Worm (Caenorhabditis elegans) whole organism, mixed stage, embryonic: ENCODE data around the gene npr-16.

Source experiments
- M03D4.4 ChIP-seq: sonication (generic microtip); optimal IDR thresholded peaks from 2 replicates; lab custom pipeline; 2017; ENCODE audit warnings: mild to moderate bottlenecking, missing genetic modification characterization, missing compliant biosample characterization
- bed-3 ChIP-seq: fragments of 200-800 bp; sonication (Bioruptor generic); optimal IDR thresholded peaks from 3 replicates; lab custom pipeline; 2018; ENCODE audit warnings: mild to moderate bottlenecking, missing genetic modification characterization, moderate library complexity, missing compliant biosample characterization
- blmp-1 ChIP-seq: fragments of 150-350 bp; optimal IDR thresholded peaks from 2 replicates; lab custom pipeline; 2014; ENCODE audit warnings: missing biosample characterization, missing genetic modification characterization
- ceh-43 ChIP-seq: fragments of 200-800 bp; sonication (Bioruptor generic); optimal IDR thresholded peaks from 2 replicates; lab custom pipeline; 2018; ENCODE audit warnings: mild to moderate bottlenecking, missing genetic modification characterization, moderate library complexity, missing compliant biosample characterization
- ceh-83 ChIP-seq: fragments of 200-800 bp; sonication (Bioruptor generic); optimal IDR thresholded peaks from 2 replicates; lab custom pipeline; 2018; ENCODE audit warnings: mild to moderate bottlenecking, missing genetic modification characterization, missing compliant biosample characterization
- ces-1 ChIP-seq: fragments of 150-350 bp; optimal IDR thresholded peaks from 2 replicates; lab custom pipeline; 2014; ENCODE audit warnings: missing biosample characterization, missing genetic modification reagents, missing genetic modification characterization
- cnd-1 ChIP-seq: fragments of 200-800 bp; sonication (Bioruptor generic); optimal IDR thresholded peaks from 2 replicates; lab custom pipeline; 2018; ENCODE audit warnings: mild to moderate bottlenecking, missing genetic modification characterization, missing compliant biosample characterization
- elt-1 ChIP-seq: sonication (generic microtip); optimal IDR thresholded peaks from 2 replicates; lab custom pipeline; 2017; ENCODE audit warnings: missing genetic modification characterization, mild to moderate bottlenecking, missing compliant biosample characterization, antibody characterized with exemption, moderate library complexity, borderline replicate concordance; ENCODE audit not compliant: insufficient read depth
- elt-3 ChIP-seq: fragments of 150-350 bp; optimal IDR thresholded peaks from 2 replicates; lab custom pipeline; 2014; ENCODE audit warnings: missing biosample characterization, missing genetic modification characterization
- flh-1 ChIP-seq: fragments of 200-800 bp; sonication (Bioruptor generic); optimal IDR thresholded peaks from 2 replicates; lab custom pipeline; 2018; ENCODE audit warnings: mild to moderate bottlenecking, missing genetic modification characterization, moderate library complexity, missing compliant biosample characterization
- ham-2 ChIP-seq: fragments of 200-800 bp; sonication (Bioruptor generic); optimal IDR thresholded peaks from 2 replicates; lab custom pipeline; 2018; ENCODE audit warnings: mild to moderate bottlenecking, missing genetic modification characterization, missing compliant biosample characterization
- hlh-1 ChIP-seq: fragments of 150-350 bp; optimal IDR thresholded peaks from 2 replicates; lab custom pipeline; 2014; ENCODE audit warnings: missing biosample characterization, missing genetic modification reagents, missing genetic modification characterization
- lin-13 ChIP-seq: fragments of 150-350 bp; optimal IDR thresholded peaks from 2 replicates; lab custom pipeline; 2014; ENCODE audit warnings: missing biosample characterization, missing genetic modification characterization
- lsy-2 ChIP-seq: fragments of 150-350 bp; optimal IDR thresholded peaks from 2 replicates; lab custom pipeline; 2014; ENCODE audit warnings: missing biosample characterization, missing genetic modification characterization
- mep-1 ChIP-seq: fragments of 150-350 bp; optimal IDR thresholded peaks from 2 replicates; lab custom pipeline; 2017; ENCODE audit warnings: missing biosample characterization, missing genetic modification reagents, missing genetic modification characterization, inconsistent platforms
- mls-2 ChIP-seq: sonication (generic microtip); optimal IDR thresholded peaks from 2 replicates; lab custom pipeline; 2016; ENCODE audit warnings: mild to moderate bottlenecking, missing genetic modification characterization, moderate library complexity, missing compliant biosample characterization
- nhr-12 ChIP-seq: fragments of 150-350 bp; optimal IDR thresholded peaks from 2 replicates; lab custom pipeline; 2014; ENCODE audit warnings: missing biosample characterization, missing genetic modification characterization
- nhr-2 ChIP-seq: fragments of 150-350 bp; optimal IDR thresholded peaks from 2 replicates; lab custom pipeline; 2014; ENCODE audit warnings: missing biosample characterization, missing genetic modification characterization
- nhr-237 ChIP-seq: fragments of 150-350 bp; optimal IDR thresholded peaks from 2 replicates; lab custom pipeline; 2014; ENCODE audit warnings: missing biosample characterization, missing genetic modification characterization
- nhr-28 ChIP-seq: fragments of 150-350 bp; optimal IDR thresholded peaks from 2 replicates; lab custom pipeline; 2014; ENCODE audit warnings: missing biosample characterization, missing genetic modification characterization
- nhr-76 ChIP-seq: sonication (generic microtip); optimal IDR thresholded peaks from 2 replicates; lab custom pipeline; 2017; ENCODE audit warnings: missing biosample characterization, missing genetic modification characterization
- pha-4 ChIP-seq: fragments of 150-350 bp; optimal IDR thresholded peaks from 2 replicates; lab custom pipeline; 2018; ENCODE audit warnings: missing biosample characterization, missing genetic modification reagents, missing genetic modification characterization
- snpc-4 ChIP-seq: fragments of 150-350 bp; optimal IDR thresholded peaks from 2 replicates; lab custom pipeline; 2014; ENCODE audit warnings: missing biosample characterization, missing genetic modification characterization
- unc-120 ChIP-seq: sonication (generic microtip); optimal IDR thresholded peaks from 2 replicates; lab custom pipeline; 2017; ENCODE audit warnings: missing genetic modification characterization, missing compliant biosample characterization; ENCODE audit not compliant: poor library complexity, severe bottlenecking
- unc-39 ChIP-seq: fragments of 150-350 bp; optimal IDR thresholded peaks from 2 replicates; lab custom pipeline; 2014; ENCODE audit warnings: missing biosample characterization, missing genetic modification characterization
- unc-62 ChIP-seq: fragments of 150-350 bp; optimal IDR thresholded peaks from 2 replicates; lab custom pipeline; 2014; ENCODE audit warnings: missing biosample characterization, missing genetic modification reagents, missing genetic modification characterization
- zip-8 ChIP-seq: fragments of 150-350 bp; optimal IDR thresholded peaks from 2 replicates; lab custom pipeline; 2014; ENCODE audit warnings: missing biosample characterization, missing genetic modification characterization
- ztf-11 ChIP-seq: fragments of 150-350 bp; optimal IDR thresholded peaks from 2 replicates; lab custom pipeline; 2014; ENCODE audit warnings: missing biosample characterization, missing genetic modification characterization

The npr-16 gene

ce11 chrX:3503025-3503424 is 15.6 kb upstream of the npr-16 start:
- TF ChIP-seq mls-2 (tag; lab: Kevin White, UChicago) (no peak), cnd-1 (no peak), M03D4.4 (tag; lab: Kevin White, UChicago) (no peak), nhr-76 (tag; lab: Kevin White, UChicago) (no peak), unc-62 (GFP tag; lab: Kevin White, UChicago) (no peak), zip-8 (no peak), lin-13 (tag; lab: Kevin White, UChicago) (no peak), ztf-11 (tag; lab: Kevin White, UChicago) (no peak), hlh-1 (no peak), unc-120 (tag; lab: Kevin White, UChicago) (no peak)

ce11 chrX:3505062-3505461 is 13.5 kb upstream of the npr-16 start:
- TF ChIP-seq nhr-76 (tag; lab: Kevin White, UChicago) (no peak), mls-2 (tag; lab: Kevin White, UChicago) (no peak), ztf-11 (tag; lab: Kevin White, UChicago) (no peak), elt-3 (tag; lab: Kevin White, UChicago) (no peak), blmp-1 (no peak), nhr-28 (tag; lab: Kevin White, UChicago) (no peak), bed-3 (GFP tag; lab: Kevin White, UChicago) (no peak), zip-8 (no peak), unc-39 (tag; lab: Kevin White, UChicago) (no peak), ham-2 (GFP tag; lab: Kevin White, UChicago) (no peak), lin-13 (tag; lab: Kevin White, UChicago) (no peak), mep-1 (tag; lab: Kevin White, UChicago) (no peak), flh-1 (no peak), cnd-1 (no peak), nhr-12 (tag; lab: Kevin White, UChicago) (no peak), elt-1 (tag; lab: Kevin White, UChicago) (no peak), lsy-2 (tag; lab: Kevin White, UChicago) (no peak), pha-4 (tag; lab: Kevin White, UChicago) (no peak), nhr-2 (tag; lab: Kevin White, UChicago) (no peak)

- no peak for TF ChIP-seq ztf-11 (tag; lab: Kevin White, UChicago)
- no peak for TF ChIP-seq nhr-12 (tag; lab: Kevin White, UChicago)
- no peak for TF ChIP-seq elt-1 (tag; lab: Kevin White, UChicago)
- no peak for TF ChIP-seq nhr-237 (tag; lab: Kevin White, UChicago)
- TF ChIP-seq ces-1 = no peak
- TF ChIP-seq lin-13 (tag; lab: Kevin White, UChicago) = no peak
- no peak for TF ChIP-seq snpc-4 (tag; lab: Kevin White, UChicago)
- no peak for TF ChIP-seq flh-1
- no peak for TF ChIP-seq bed-3 (GFP tag; lab: Kevin White, UChicago)
Observed at ce11 chrX:3506556-3506955, 12.0 kb upstream of the npr-16 start.

ce11 chrX:3507214-3507613 is 11.4 kb upstream of the npr-16 start:
- TF ChIP-seq elt-3 (tag; lab: Kevin White, UChicago) = no peak
- no peak for TF ChIP-seq zip-8
- TF ChIP-seq lin-13 (tag; lab: Kevin White, UChicago) = no peak
- TF ChIP-seq ceh-43 (GFP tag; lab: Kevin White, UChicago) = no peak
- no peak for TF ChIP-seq M03D4.4 (tag; lab: Kevin White, UChicago)

ce11 chrX:3508906-3509305 is 9.7 kb upstream of the npr-16 start, which contains the start of gene sox-4:
Gene sox-4 (minus strand): TSS chrX:3509006.
- TF ChIP-seq M03D4.4 (tag; lab: Kevin White, UChicago) = no peak

- TF ChIP-seq snpc-4 (tag; lab: Kevin White, UChicago) (no peak), ces-1 (peak; percentile 54), ceh-83 (GFP tag; lab: Kevin White, UChicago) (no peak)
Observed at ce11 chrX:3513715-3514114, 4.9 kb upstream of the npr-16 start.

ce11 chrX:3517141-3517540 is 1.5 kb upstream of the npr-16 start:
- TF ChIP-seq nhr-2 (tag; lab: Kevin White, UChicago) (no peak), elt-1 (tag; lab: Kevin White, UChicago) (no peak)
